Worm (Caenorhabditis elegans): ENCODE measurements around the gene srh-299.

Gene srh-299

ce11 chrV:15824866-15825265 is 38.3 kb upstream of the srh-299 start, which contains the start of gene srbc-50:
Gene srbc-50 (minus strand): TSS chrV:15824966.
- TF ChIP-seq nhr-237 (tag; optimal IDR thresholded peaks at IDR 0.05) = no peak
- TF ChIP-seq drap-1 (GFP tag; optimal IDR thresholded peaks at IDR 0.05) = no peak
- TF ChIP-seq nhr-76 (tag; optimal IDR thresholded peaks at IDR 0.05) = no peak
- no peak for TF ChIP-seq lin-13 (tag; optimal IDR thresholded peaks at IDR 0.05)

- TF ChIP-seq sem-2 (GFP tag; optimal IDR thresholded peaks at IDR 0.05) = no peak
- no peak for TF ChIP-seq zip-8 (tag; optimal IDR thresholded peaks at IDR 0.05)
- no peak for TF ChIP-seq blmp-1 (tag; optimal IDR thresholded peaks at IDR 0.05)
- no peak for TF ChIP-seq lin-13 (tag; optimal IDR thresholded peaks at IDR 0.05)
These were observed 37.0 kb upstream of the srh-299 start, which contains the start of gene srbc-51 for ce11 chrV:15826110-15826509. Gene srbc-51 (plus strand): TSS chrV:15826410.

ce11 chrV:15829907-15830306 is 33.2 kb upstream of the srh-299 start, which contains the start of gene srbc-55:
Gene srbc-55 (minus strand): TSS chrV:15830007.
- TF ChIP-seq elt-3 (tag; optimal IDR thresholded peaks at IDR 0.05) (no peak), lin-13 (tag; optimal IDR thresholded peaks at IDR 0.05) (no peak), flh-1 (GFP tag; optimal IDR thresholded peaks at IDR 0.05) (no peak), ceh-43 (GFP tag; optimal IDR thresholded peaks at IDR 0.05) (no peak), zip-8 (tag; optimal IDR thresholded peaks at IDR 0.05) (no peak), lin-32 (GFP tag; optimal IDR thresholded peaks at IDR 0.05) (no peak), pha-4 (tag; optimal IDR thresholded peaks at IDR 0.05) (no peak), mls-2 (tag; optimal IDR thresholded peaks at IDR 0.05) (no peak), elt-1 (tag; optimal IDR thresholded peaks at IDR 0.05; ENCODE audit: borderline replicate concordance, insufficient read depth) (no peak), ztf-11 (tag; optimal IDR thresholded peaks at IDR 0.05) (no peak), ceh-83 (GFP tag; optimal IDR thresholded peaks at IDR 0.05) (no peak), unc-120 (tag; optimal IDR thresholded peaks at IDR 0.05; ENCODE audit: poor library complexity, severe bottlenecking) (no peak), bed-3 (GFP tag; optimal IDR thresholded peaks at IDR 0.05) (no peak)

ce11 chrV:15831586-15831985 is 31.6 kb upstream of the srh-299 start, which contains the start of gene srbc-56:
Gene srbc-56 (minus strand): TSS chrV:15831686.
- TF ChIP-seq ceh-43 (GFP tag; optimal IDR thresholded peaks at IDR 0.05) (no peak), snpc-4 (tag; optimal IDR thresholded peaks at IDR 0.05) (no peak), ceh-83 (GFP tag; optimal IDR thresholded peaks at IDR 0.05) (no peak), M03D4.4 (tag; optimal IDR thresholded peaks at IDR 0.05) (no peak), nhr-2 (tag; optimal IDR thresholded peaks at IDR 0.05) (no peak), lin-13 (tag; optimal IDR thresholded peaks at IDR 0.05) (no peak), blmp-1 (tag; optimal IDR thresholded peaks at IDR 0.05) (no peak)

- no peak for TF ChIP-seq sem-2 (GFP tag; optimal IDR thresholded peaks at IDR 0.05)
- no peak for TF ChIP-seq zip-8 (tag; optimal IDR thresholded peaks at IDR 0.05)
- TF ChIP-seq elt-3 (tag; optimal IDR thresholded peaks at IDR 0.05) = no peak
- TF ChIP-seq unc-120 (tag; optimal IDR thresholded peaks at IDR 0.05; ENCODE audit: poor library complexity, severe bottlenecking) = no peak
- no peak for TF ChIP-seq unc-39 (tag; optimal IDR thresholded peaks at IDR 0.05)
- TF ChIP-seq mep-1 (tag; optimal IDR thresholded peaks at IDR 0.05) = no peak
- no peak for TF ChIP-seq mab-5 (tag; optimal IDR thresholded peaks at IDR 0.05)
- TF ChIP-seq bed-3 (GFP tag; optimal IDR thresholded peaks at IDR 0.05) = no peak
- TF ChIP-seq nhr-12 (tag; optimal IDR thresholded peaks at IDR 0.05) = no peak
- TF ChIP-seq nhr-28 (tag; optimal IDR thresholded peaks at IDR 0.05) = no peak
- no peak for TF ChIP-seq lin-32 (GFP tag; optimal IDR thresholded peaks at IDR 0.05)
- no peak for TF ChIP-seq ztf-11 (tag; optimal IDR thresholded peaks at IDR 0.05)
- no peak for TF ChIP-seq nhr-2 (tag; optimal IDR thresholded peaks at IDR 0.05)
- TF ChIP-seq ceh-83 (GFP tag; optimal IDR thresholded peaks at IDR 0.05) = no peak
- TF ChIP-seq drap-1 (GFP tag; optimal IDR thresholded peaks at IDR 0.05) = no peak
- no peak for TF ChIP-seq elt-1 (tag; optimal IDR thresholded peaks at IDR 0.05; ENCODE audit: borderline replicate concordance, insufficient read depth)
- no peak for TF ChIP-seq flh-1 (GFP tag; optimal IDR thresholded peaks at IDR 0.05)
- TF ChIP-seq ceh-43 (GFP tag; optimal IDR thresholded peaks at IDR 0.05) = no peak
These were observed 29.5 kb upstream of the srh-299 start, which contains the start of gene srbc-54 for ce11 chrV:15833622-15834021. Gene srbc-54 (minus strand): TSS chrV:15833722.

ce11 chrV:15841095-15841494 is 22.0 kb upstream of the srh-299 start, which contains the start of gene srh-149:
Gene srh-149 (minus strand): TSS chrV:15841195.
- no peak for TF ChIP-seq cnd-1 (tag; optimal IDR thresholded peaks at IDR 0.05)
- no peak for TF ChIP-seq ceh-83 (GFP tag; optimal IDR thresholded peaks at IDR 0.05)
- TF ChIP-seq tbx-8 (GFP tag; optimal IDR thresholded peaks at IDR 0.05) = no peak
- no peak for TF ChIP-seq snpc-4 (tag; optimal IDR thresholded peaks at IDR 0.05)
- TF ChIP-seq hlh-1 (tag; optimal IDR thresholded peaks at IDR 0.05) = no peak
- no peak for TF ChIP-seq nhr-12 (tag; optimal IDR thresholded peaks at IDR 0.05)
- no peak for TF ChIP-seq zip-8 (tag; optimal IDR thresholded peaks at IDR 0.05)
- TF ChIP-seq ceh-39 (tag; optimal IDR thresholded peaks at IDR 0.05) = no peak
- no peak for TF ChIP-seq nhr-28 (tag; optimal IDR thresholded peaks at IDR 0.05)
- TF ChIP-seq mls-2 (tag; optimal IDR thresholded peaks at IDR 0.05) = no peak
- TF ChIP-seq ceh-43 (GFP tag; optimal IDR thresholded peaks at IDR 0.05) = no peak
- TF ChIP-seq nhr-2 (tag; optimal IDR thresholded peaks at IDR 0.05) = no peak
- no peak for TF ChIP-seq sem-2 (GFP tag; optimal IDR thresholded peaks at IDR 0.05)
- no peak for TF ChIP-seq unc-62 (GFP tag; optimal IDR thresholded peaks at IDR 0.05)
- no peak for TF ChIP-seq nhr-237 (tag; optimal IDR thresholded peaks at IDR 0.05)
